Worm (Caenorhabditis elegans) whole organism, midembryonic: ENCODE data around the gene F28H7.3.

Experiments used
- T22C8.4 ChIP-seq: fragments of 200-800 bp; sonication (Bioruptor generic); IDR thresholded peaks from 2 replicates; pipeline ENCODE4 v1.3.6; 2022; ENCODE audit warnings: missing genetic modification characterization, missing compliant biosample characterization
- klf-2 ChIP-seq: fragments of 200-800 bp; sonication (Bioruptor generic); conservative IDR thresholded peaks from 2 replicates; pipeline ENCODE4 v1.3.6; 2022; ENCODE audit warnings: missing genetic modification reagents, missing genetic modification characterization, missing compliant biosample characterization
- ztf-23 ChIP-seq: fragments of 200-800 bp; sonication (Bioruptor generic); IDR thresholded peaks from 2 replicates; pipeline ENCODE4 v1.3.6; 2022; ENCODE audit warnings: missing genetic modification reagents, missing genetic modification characterization, missing compliant biosample characterization

DNA sequence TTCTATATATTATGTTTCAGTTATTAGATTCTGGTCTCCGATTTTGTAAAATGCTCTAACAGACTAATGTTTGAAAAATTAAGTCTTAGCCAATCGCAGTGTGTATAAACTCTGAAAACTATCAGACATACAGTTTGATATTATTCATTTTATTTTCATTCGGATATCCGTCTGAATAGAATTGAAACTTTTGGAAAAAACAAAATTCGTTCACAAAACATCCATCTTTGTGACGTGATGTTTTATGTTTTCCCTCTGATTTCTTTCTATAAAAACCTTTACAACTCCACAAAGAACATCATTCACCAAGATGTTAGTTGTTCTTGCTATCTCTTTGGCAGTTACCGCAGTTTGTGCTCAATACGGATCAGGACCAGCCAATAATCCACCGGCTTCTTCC is 42.9 kb upstream of the F28H7.3 start, which contains the start of gene ule-3:
- TF ChIP-seq ztf-23 (GFP tag; lab: Robert Waterston, UW), result no peak
- TF ChIP-seq klf-2, result no peak
- TF ChIP-seq T22C8.4 (GFP tag; lab: Robert Waterston, UW), result no peak
